Worm (Caenorhabditis elegans) whole organism, L1 larva: ENCODE results near the gene F08D12.4.

ENCODE experiments used
- Y116A8C.19 ChIP-seq: sonication (generic microtip); optimal IDR thresholded peaks from 2 replicates; lab custom pipeline; 2016; ENCODE audit warnings: missing compliant biosample characterization, missing genetic modification characterization, borderline replicate concordance
- ama-1 ChIP-seq: fragments of 150-350 bp; optimal IDR thresholded peaks from 2 replicates; lab custom pipeline; 2014
- ceh-63 ChIP-seq: fragments of 200-800 bp; sonication (Bioruptor generic); optimal IDR thresholded peaks from 2 replicates; lab custom pipeline; 2018; ENCODE audit warnings: mild to moderate bottlenecking, missing genetic modification characterization, missing compliant biosample characterization
- ceh-82 ChIP-seq, 3 experiments: fragments of 150-350 bp in 1 of 3; sonication (generic microtip) in 2 of 3; optimal IDR thresholded peaks; 2 replicates each; lab custom pipeline; 2014 to 2017; ENCODE audit warnings: missing biosample characterization in 3 of 3, missing genetic modification characterization in 3 of 3
- ces-1 ChIP-seq: fragments of 150-350 bp; optimal IDR thresholded peaks from 2 replicates; lab custom pipeline; 2014; ENCODE audit warnings: missing biosample characterization, missing genetic modification reagents, missing genetic modification characterization
- efl-1 ChIP-seq, 4 experiments: fragments of 150-350 bp; optimal IDR thresholded peaks in 3 of 4; peaks in 1 of 4; 1 replicate in 1 of 4; 2 replicates in 3 of 4; lab custom pipeline; 2014; ENCODE audit warnings: missing biosample characterization in 2 of 4, missing genetic modification characterization in 2 of 4, missing genetic modification reagents in 2 of 4
- egl-13 ChIP-seq: sonication (generic microtip); optimal IDR thresholded peaks from 2 replicates; lab custom pipeline; 2016; ENCODE audit warnings: missing genotype, missing genetic modification reagents, missing genetic modification characterization, missing compliant biosample characterization
- egl-27 ChIP-seq, 2 experiments: fragments of 150-350 bp in 1 of 2; sonication (generic microtip); optimal IDR thresholded peaks; 3 replicates each; lab custom pipeline; 2017 to 2018; ENCODE audit warnings: missing biosample characterization in 2 of 2, missing genetic modification characterization in 2 of 2, missing genetic modification reagents in 2 of 2
- fkh-10 ChIP-seq: sonication (generic microtip); optimal IDR thresholded peaks from 2 replicates; lab custom pipeline; 2017; ENCODE audit warnings: missing biosample characterization, missing genetic modification reagents, missing genetic modification characterization
- hlh-4 ChIP-seq: sonication (generic microtip); optimal IDR thresholded peaks from 2 replicates; lab custom pipeline; 2016; ENCODE audit warnings: mild to moderate bottlenecking, missing genetic modification characterization, missing compliant biosample characterization
- hpl-2 ChIP-seq: fragments of 150-350 bp; optimal IDR thresholded peaks from 2 replicates; lab custom pipeline; 2014; ENCODE audit warnings: missing biosample characterization, missing genetic modification reagents, missing genetic modification characterization
- irx-1 ChIP-seq: sonication (generic microtip); optimal IDR thresholded peaks from 2 replicates; lab custom pipeline; 2016; ENCODE audit warnings: missing genetic modification characterization, missing compliant biosample characterization
- isw-1 ChIP-seq: fragments of 200-800 bp; sonication (Bioruptor generic); IDR thresholded peaks from 2 replicates; pipeline ENCODE4 v1.3.6; 2022; ENCODE audit warnings: missing genetic modification characterization, missing compliant biosample characterization
- lin-35 ChIP-seq, 2 experiments: fragments of 150-350 bp; optimal IDR thresholded peaks; 2 replicates each; lab custom pipeline; 2014; ENCODE audit warnings: missing biosample characterization in 2 of 2, missing genetic modification characterization in 2 of 2, missing genetic modification reagents in 2 of 2
- lsy-2 ChIP-seq, 2 experiments: fragments of 150-350 bp; optimal IDR thresholded peaks; 2 replicates each; lab custom pipeline; 2014; ENCODE audit warnings: missing biosample characterization in 2 of 2, missing genetic modification characterization in 2 of 2
- nhr-11 ChIP-seq: fragments of 150-350 bp; optimal IDR thresholded peaks from 2 replicates; lab custom pipeline; 2014; ENCODE audit warnings: missing biosample characterization, missing genetic modification characterization
- nhr-12 ChIP-seq: sonication (generic microtip); optimal IDR thresholded peaks from 2 replicates; lab custom pipeline; 2017; ENCODE audit warnings: missing biosample characterization, missing genetic modification characterization
- nhr-28 ChIP-seq: fragments of 150-350 bp; optimal IDR thresholded peaks from 2 replicates; lab custom pipeline; 2014; ENCODE audit warnings: missing biosample characterization, missing genetic modification characterization
- nhr-47 ChIP-seq: sonication (generic microtip); optimal IDR thresholded peaks from 2 replicates; lab custom pipeline; 2016; ENCODE audit warnings: mild to moderate bottlenecking, missing genetic modification characterization, moderate library complexity, missing compliant biosample characterization
- nhr-77 ChIP-seq: fragments of 150-350 bp; optimal IDR thresholded peaks from 2 replicates; lab custom pipeline; 2014; ENCODE audit warnings: missing biosample characterization, missing genetic modification characterization
- nhr-85 ChIP-seq: sonication (generic microtip); peaks from one replicate; lab custom pipeline; 2016; ENCODE audit warnings: missing genetic modification characterization, inconsistent platforms, missing compliant biosample characterization
- pag-3 ChIP-seq: sonication (generic microtip); optimal IDR thresholded peaks from 2 replicates; lab custom pipeline; 2017; ENCODE audit warnings: missing genetic modification characterization, mild to moderate bottlenecking, missing compliant biosample characterization, antibody characterized with exemption, borderline replicate concordance; ENCODE audit not compliant: insufficient read depth
- pax-3 ChIP-seq: fragments of 200-800 bp; sonication (Bioruptor generic); optimal IDR thresholded peaks from 2 replicates; lab custom pipeline; 2018; ENCODE audit warnings: mild to moderate bottlenecking, missing genetic modification characterization, moderate library complexity, missing compliant biosample characterization
- rnt-1 ChIP-seq: sonication (generic microtip); optimal IDR thresholded peaks from 2 replicates; lab custom pipeline; 2016; ENCODE audit warnings: mild to moderate bottlenecking, missing genetic modification characterization, moderate library complexity, missing compliant biosample characterization
- skn-1 ChIP-seq: fragments of 150-350 bp; optimal IDR thresholded peaks from 2 replicates; lab custom pipeline; 2014; ENCODE audit warnings: missing biosample characterization, missing genetic modification characterization
- snpc-4 ChIP-seq: fragments of 150-350 bp; optimal IDR thresholded peaks from 2 replicates; lab custom pipeline; 2014; ENCODE audit warnings: missing biosample characterization, missing genetic modification characterization
- sptf-1 ChIP-seq: fragments of 150-350 bp; optimal IDR thresholded peaks from 2 replicates; lab custom pipeline; 2014; ENCODE audit warnings: missing biosample characterization, missing genetic modification characterization
- sup-37 ChIP-seq: fragments of 200-800 bp; sonication (Bioruptor generic); optimal IDR thresholded peaks from 2 replicates; lab custom pipeline; 2018; ENCODE audit warnings: mild to moderate bottlenecking, missing genetic modification characterization, missing compliant biosample characterization
- swsn-7 ChIP-seq: sonication (generic microtip); optimal IDR thresholded peaks from 2 replicates; lab custom pipeline; 2016; ENCODE audit warnings: missing genetic modification characterization, missing compliant biosample characterization
- tbx-2 ChIP-seq: sonication (generic microtip); optimal IDR thresholded peaks from 2 replicates; lab custom pipeline; 2016; ENCODE audit warnings: missing genetic modification characterization, missing compliant biosample characterization
- unc-86 ChIP-seq: sonication (generic microtip); optimal IDR thresholded peaks from 2 replicates; lab custom pipeline; 2016; ENCODE audit warnings: missing genetic modification characterization, missing compliant biosample characterization
- unc-98 ChIP-seq: fragments of 200-800 bp; sonication (Bioruptor generic); IDR thresholded peaks from 2 replicates; pipeline ENCODE4 v1.3.6; 2022; ENCODE audit warnings: missing genetic modification characterization, missing compliant biosample characterization
- vab-15 ChIP-seq: sonication (generic microtip); optimal IDR thresholded peaks from 2 replicates; lab custom pipeline; 2017; ENCODE audit warnings: missing genotype, mild to moderate bottlenecking, missing genetic modification characterization, missing compliant biosample characterization
- ztf-11 ChIP-seq, 2 experiments: sonication (generic microtip); optimal IDR thresholded peaks; 2 replicates each; lab custom pipeline; 2016 to 2017; ENCODE audit warnings: missing genetic modification characterization in 2 of 2, missing biosample characterization in 1 of 2, missing compliant biosample characterization in 1 of 2

Gene F08D12.4

DNA sequence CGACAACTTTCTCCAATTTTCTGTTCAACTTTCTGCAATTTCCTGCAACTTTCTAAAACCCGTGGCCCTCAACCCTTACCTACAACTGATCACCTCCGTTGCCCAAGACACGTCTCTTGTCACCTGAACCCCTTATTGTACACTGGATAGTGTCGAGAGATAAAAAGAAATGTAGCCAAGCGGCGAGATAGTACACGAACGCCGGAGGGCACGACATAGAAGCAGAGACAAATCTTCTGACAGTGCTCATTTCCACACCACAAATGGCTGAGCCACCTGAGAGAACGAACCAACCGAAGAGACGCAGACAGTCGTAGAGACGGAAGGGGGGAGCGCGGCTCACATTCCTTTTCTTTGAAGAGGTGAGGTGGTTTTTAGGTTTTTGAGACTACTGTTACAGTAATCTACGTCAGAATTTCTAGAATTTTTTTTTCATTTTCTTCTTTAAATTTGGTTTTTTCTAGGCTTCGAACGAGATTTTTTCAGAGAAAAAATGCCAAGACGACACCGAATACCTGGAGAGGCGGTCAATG, 29.8 kb downstream of the F08D12.4 start, which contains the start of gene K12H6.12:
Gene K12H6.12, plus strand, starts transcription at position 483 of the 533 bp plus-strand sequence.
- peak; percentile 19 for TF ChIP-seq nhr-11 (tag; lab: Kevin White, UChicago)
- TF ChIP-seq irx-1 (tag; lab: Kevin White, UChicago) = no peak
- TF ChIP-seq efl-1 (optimal IDR thresholded peaks at IDR 0.05; lab: Kevin White, UChicago) = peak in 1 of 2 experiments; percentile 28
- TF ChIP-seq efl-1 (GFP tag; optimal IDR thresholded peaks at IDR 0.05 in 1 of 2; lab: Kevin White, UChicago) = no peak
- no peak for TF ChIP-seq ama-1 (lab: Kevin White, UChicago)
- peak in 1 of 3 experiments; percentile 1 for TF ChIP-seq ceh-82 (tag; optimal IDR thresholded peaks at IDR 0.05; lab: Kevin White, UChicago)

- TF ChIP-seq egl-13 (tag; lab: Kevin White, UChicago) = no peak
- TF ChIP-seq pag-3 (tag; lab: Kevin White, UChicago) = no peak
- TF ChIP-seq sptf-1 = no peak
- TF ChIP-seq nhr-11 (tag; lab: Kevin White, UChicago) = no peak
- TF ChIP-seq unc-98 = no peak
- TF ChIP-seq sup-37 (GFP tag; lab: Kevin White, UChicago) = no peak
- no peak for TF ChIP-seq nhr-85 (tag; lab: Kevin White, UChicago)
- TF ChIP-seq ztf-11 (tag; optimal IDR thresholded peaks at IDR 0.05; lab: Kevin White, UChicago) = no peak
- TF ChIP-seq ama-1 (lab: Kevin White, UChicago) = no peak
- no peak for TF ChIP-seq fkh-10
- no peak for TF ChIP-seq snpc-4
- TF ChIP-seq, all 84 proteins: peak for 0
Observed at ce11 chrII:2815017-2815416, 37.1 kb downstream of the F08D12.4 start.

ce11 chrII:2815444-2815843, 37.5 kb downstream of the F08D12.4 start, which contains the start of gene K12H6.2:
Gene K12H6.2 (minus strand): TSS chrII:2815544.
- TF ChIP-seq irx-1 (tag; lab: Kevin White, UChicago) (no peak), tbx-2 (no peak)

ce11 chrII:2816676-2817075, 38.7 kb downstream of the F08D12.4 start, which contains the start of gene set-13:
Gene set-13 (plus strand): TSS chrII:2816976.
- no peak for TF ChIP-seq pag-3 (tag; lab: Kevin White, UChicago)

- TF ChIP-seq nhr-12 (tag; lab: Kevin White, UChicago) (no peak), ceh-82 (tag; optimal IDR thresholded peaks at IDR 0.05; lab: Kevin White, UChicago) (no peak), snpc-4 (no peak), hpl-2 (no peak), swsn-7 (tag; lab: Kevin White, UChicago) (no peak)
Observed at ce11 chrII:2822435-2822920, 44.5 kb downstream of the F08D12.4 start, which contains the start of the genes fut-4 and K12H6.10. Gene fut-4 (minus strand): TSS chrII:2822535. Gene K12H6.10 (plus strand): TSS chrII:2822870.

ce11 chrII:2824169-2824568, 46.2 kb downstream of the F08D12.4 start, which contains the start of the genes K12H6.4 and K12H6.9:
Gene K12H6.4 (minus strand): TSS chrII:2824269.
Gene K12H6.9 (plus strand): TSS chrII:2824404.
- no peak for TF ChIP-seq nhr-12 (tag; lab: Kevin White, UChicago)
- no peak for TF ChIP-seq unc-86 (tag; lab: Kevin White, UChicago)
- no peak for TF ChIP-seq isw-1 (GFP tag; lab: Robert Waterston, UW)
- TF ChIP-seq ceh-63 = no peak

DNA sequence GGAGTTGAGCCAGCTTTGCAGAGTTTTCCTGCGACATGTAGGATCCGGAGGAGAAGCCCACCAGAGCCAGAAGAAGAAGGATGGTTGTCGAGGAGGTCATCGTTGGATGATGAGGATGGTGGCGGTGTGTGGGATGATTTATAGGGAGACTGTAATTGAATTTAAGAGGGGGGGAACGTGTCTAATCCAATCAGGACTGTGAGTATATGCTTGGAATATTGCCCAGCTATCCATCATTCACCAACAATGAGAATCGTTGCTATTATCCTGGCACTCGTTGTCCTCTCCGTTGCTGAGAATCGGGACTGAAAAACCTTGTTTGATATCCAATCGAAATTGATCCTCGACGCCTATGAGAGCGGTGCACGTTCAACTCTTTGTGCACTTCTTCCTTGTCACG, 48.1 kb downstream of the F08D12.4 start, which contains the start of gene K12H6.5:
Gene K12H6.5, minus strand, starts transcription at position 101 of the 400 bp plus-strand sequence.
- TF ChIP-seq swsn-7 (tag; lab: Kevin White, UChicago) = no peak
- TF ChIP-seq egl-13 (tag; lab: Kevin White, UChicago) = no peak
- TF ChIP-seq skn-1 (tag; lab: Kevin White, UChicago) = no peak
- TF ChIP-seq lsy-2 (tag; optimal IDR thresholded peaks at IDR 0.05; lab: Kevin White, UChicago) = no peak
- TF ChIP-seq irx-1 (tag; lab: Kevin White, UChicago) = no peak
- TF ChIP-seq pax-3 (tag; lab: Kevin White, UChicago) = no peak
- TF ChIP-seq ces-1 (GFP tag; lab: Kevin White, UChicago) = no peak
- TF ChIP-seq efl-1 (optimal IDR thresholded peaks at IDR 0.05; lab: Kevin White, UChicago) = no peak
- no peak for TF ChIP-seq efl-1 (GFP tag; optimal IDR thresholded peaks at IDR 0.05 in 1 of 2; lab: Kevin White, UChicago)
- TF ChIP-seq vab-15 (tag; lab: Kevin White, UChicago) = no peak
- TF ChIP-seq nhr-77 (tag; lab: Kevin White, UChicago) = no peak
- TF ChIP-seq isw-1 (GFP tag; lab: Robert Waterston, UW) = no peak
- no peak for TF ChIP-seq rnt-1
- TF ChIP-seq egl-27 (tag; optimal IDR thresholded peaks at IDR 0.05; lab: Kevin White, UChicago) = no peak
- TF ChIP-seq nhr-47 (tag; lab: Kevin White, UChicago) = no peak
- no peak for TF ChIP-seq hlh-4 (tag; lab: Kevin White, UChicago)
- no peak for TF ChIP-seq nhr-28 (tag; lab: Kevin White, UChicago)
- no peak for TF ChIP-seq Y116A8C.19 (tag; lab: Kevin White, UChicago)
- no peak for TF ChIP-seq lin-35 (GFP tag; optimal IDR thresholded peaks at IDR 0.05; lab: Kevin White, UChicago)
